Fruit fly (Drosophila melanogaster): ENCODE measurements around the gene Obp19d.

dm6 chrX:20391230-20391629 lies 28.2 kb upstream of the Obp19d start:
- TF ChIP-seq dsf (GFP tag; optimal IDR thresholded peaks at IDR 0.05; ENCODE audit: borderline replicate concordance) (no peak), ey (GFP tag; optimal IDR thresholded peaks at IDR 0.05) (no peak), Abd-B (GFP tag; optimal IDR thresholded peaks at IDR 0.05) (no peak), Dfd (GFP tag; optimal IDR thresholded peaks at IDR 0.05) (no peak), fru (GFP tag; optimal IDR thresholded peaks at IDR 0.05) (no peak), dl (GFP tag; optimal IDR thresholded peaks at IDR 0.05; ENCODE audit: insufficient read depth in 1 of 2, partially characterized antibody in 2 of 2) (no peak), Mio (GFP tag; optimal IDR thresholded peaks at IDR 0.05) (no peak)

Data from whole organism, wandering third instar larva.